Worm (Caenorhabditis elegans) whole organism, late embryonic: ENCODE data around the gene T02B11.8.
A peak's percentile ranks its signal among the peaks of the same experiment; 100 is the strongest.
"Not testable (repeated sequence)": the region's sequence is repeated elsewhere in the genome, so short reads cannot be mapped to it uniquely, and the experiment has no call there.

Experiments
- C38D4.7 ChIP-seq: fragments of 200-800 bp; sonication (Bioruptor generic); optimal IDR thresholded peaks from 2 replicates; lab custom pipeline; 2018; ENCODE audit warnings: mild to moderate bottlenecking, missing genetic modification characterization, moderate library complexity, missing compliant biosample characterization
- F13H6.1 ChIP-seq: sonication (generic microtip); optimal IDR thresholded peaks from 2 replicates; lab custom pipeline; 2016; ENCODE audit warnings: missing genetic modification characterization, missing compliant biosample characterization
- K02D7.2 ChIP-seq: sonication (generic microtip); optimal IDR thresholded peaks from 2 replicates; lab custom pipeline; 2017; ENCODE audit warnings: mild to moderate bottlenecking, missing genetic modification characterization, missing compliant biosample characterization
- ama-1 ChIP-seq: fragments of 150-350 bp; optimal IDR thresholded peaks from 2 replicates; lab custom pipeline; 2014
- ceh-18 ChIP-seq: sonication (generic microtip); optimal IDR thresholded peaks from 2 replicates; lab custom pipeline; 2016; ENCODE audit warnings: missing genetic modification characterization, missing compliant biosample characterization
- ceh-19 ChIP-seq: fragments of 200-800 bp; sonication (Bioruptor generic); optimal IDR thresholded peaks from 2 replicates; lab custom pipeline; 2018; ENCODE audit warnings: mild to moderate bottlenecking, missing genetic modification characterization, missing compliant biosample characterization
- ceh-2 ChIP-seq: sonication (generic microtip); optimal IDR thresholded peaks from 2 replicates; lab custom pipeline; 2016; ENCODE audit warnings: missing genotype, missing genetic modification characterization, missing compliant biosample characterization
- ceh-31 ChIP-seq: sonication (generic microtip); optimal IDR thresholded peaks from 2 replicates; lab custom pipeline; 2016; ENCODE audit warnings: missing genetic modification characterization, missing compliant biosample characterization
- che-1 ChIP-seq: sonication (generic microtip); optimal IDR thresholded peaks from 2 replicates; lab custom pipeline; 2016; ENCODE audit warnings: mild to moderate bottlenecking, missing genetic modification characterization, missing compliant biosample characterization
- dmd-4 ChIP-seq: sonication (generic microtip); optimal IDR thresholded peaks from 2 replicates; lab custom pipeline; 2016; ENCODE audit warnings: borderline replicate concordance, missing genetic modification characterization, missing compliant biosample characterization
- dve-1 ChIP-seq: sonication (generic microtip); optimal IDR thresholded peaks from 2 replicates; lab custom pipeline; 2017; ENCODE audit warnings: antibody characterized with exemption, mild to moderate bottlenecking, missing genetic modification characterization, missing compliant biosample characterization
- elt-2 ChIP-seq: sonication (generic microtip); optimal IDR thresholded peaks from 2 replicates; lab custom pipeline; 2016; ENCODE audit warnings: missing genetic modification reagents, missing genetic modification characterization, missing compliant biosample characterization
- ets-4 ChIP-seq: sonication (generic microtip); optimal IDR thresholded peaks from 2 replicates; lab custom pipeline; 2016; ENCODE audit warnings: missing genetic modification characterization, missing compliant biosample characterization
- eyg-1 ChIP-seq: sonication (generic microtip); optimal IDR thresholded peaks from 2 replicates; lab custom pipeline; 2016; ENCODE audit warnings: missing genotype, missing genetic modification characterization, missing compliant biosample characterization
- gmeb-2 ChIP-seq: sonication (generic microtip); optimal IDR thresholded peaks from 2 replicates; lab custom pipeline; 2016; ENCODE audit warnings: missing genetic modification characterization, inconsistent platforms, missing compliant biosample characterization
- hlh-13 ChIP-seq: fragments of 200-800 bp; sonication (Bioruptor generic); optimal IDR thresholded peaks from 2 replicates; lab custom pipeline; 2018; ENCODE audit warnings: mild to moderate bottlenecking, missing genetic modification characterization, missing compliant biosample characterization
- hlh-15 ChIP-seq: sonication (generic microtip); optimal IDR thresholded peaks from 2 replicates; lab custom pipeline; 2016; ENCODE audit warnings: missing genetic modification characterization, missing compliant biosample characterization
- hlh-30 ChIP-seq: sonication (generic microtip); optimal IDR thresholded peaks from 2 replicates; lab custom pipeline; 2017; ENCODE audit warnings: antibody characterized with exemption, missing genetic modification characterization, missing compliant biosample characterization; ENCODE audit not compliant: insufficient read depth
- hlh-6 ChIP-seq: sonication (generic microtip); optimal IDR thresholded peaks from 2 replicates; lab custom pipeline; 2016; ENCODE audit warnings: missing genotype, missing genetic modification characterization, missing compliant biosample characterization
- lim-6 ChIP-seq: sonication (generic microtip); optimal IDR thresholded peaks from 2 replicates; lab custom pipeline; 2016; ENCODE audit warnings: missing genetic modification characterization, missing compliant biosample characterization
- madf-2 ChIP-seq: sonication (generic microtip); optimal IDR thresholded peaks from 2 replicates; lab custom pipeline; 2017; ENCODE audit warnings: missing genetic modification characterization, missing compliant biosample characterization
- mec-3 ChIP-seq: sonication (generic microtip); optimal IDR thresholded peaks from 2 replicates; lab custom pipeline; 2016; ENCODE audit warnings: borderline replicate concordance, missing genetic modification characterization, missing compliant biosample characterization
- nfya-1 ChIP-seq: sonication (generic microtip); optimal IDR thresholded peaks from 2 replicates; lab custom pipeline; 2017; ENCODE audit warnings: missing genetic modification characterization, mild to moderate bottlenecking, missing compliant biosample characterization, antibody characterized with exemption, moderate library complexity
- nhr-11 ChIP-seq: fragments of 150-350 bp; optimal IDR thresholded peaks from 2 replicates; lab custom pipeline; 2014; ENCODE audit warnings: missing biosample characterization, missing genetic modification characterization
- nhr-232 ChIP-seq: sonication (generic microtip); optimal IDR thresholded peaks from 2 replicates; lab custom pipeline; 2016; ENCODE audit warnings: missing genetic modification characterization, missing compliant biosample characterization
- odd-2 ChIP-seq: sonication (generic microtip); optimal IDR thresholded peaks from 2 replicates; lab custom pipeline; 2017; ENCODE audit warnings: antibody characterized with exemption, mild to moderate bottlenecking, missing genetic modification characterization, missing compliant biosample characterization
- pag-3 ChIP-seq: sonication (generic microtip); optimal IDR thresholded peaks from 2 replicates; lab custom pipeline; 2016; ENCODE audit warnings: missing compliant biosample characterization, missing genetic modification characterization, borderline replicate concordance
- pat-9 ChIP-seq: fragments of 200-800 bp; sonication (Bioruptor generic); optimal IDR thresholded peaks from 2 replicates; lab custom pipeline; 2018; ENCODE audit warnings: mild to moderate bottlenecking, missing genetic modification characterization, moderate library complexity, missing compliant biosample characterization
- pha-2 ChIP-seq: sonication (generic microtip); optimal IDR thresholded peaks from 2 replicates; lab custom pipeline; 2017; ENCODE audit warnings: mild to moderate bottlenecking, missing genetic modification characterization, missing compliant biosample characterization
- pqm-1 ChIP-seq: sonication (generic microtip); optimal IDR thresholded peaks from 2 replicates; lab custom pipeline; 2016; ENCODE audit warnings: missing genetic modification characterization, missing compliant biosample characterization
- rnt-1 ChIP-seq: sonication (generic microtip); optimal IDR thresholded peaks from 2 replicates; lab custom pipeline; 2016; ENCODE audit warnings: missing genetic modification characterization, missing compliant biosample characterization
- sox-2 ChIP-seq: fragments of 200-800 bp; sonication (Bioruptor generic); IDR thresholded peaks from 2 replicates; pipeline ENCODE4 v1.3.6; 2022; ENCODE audit warnings: missing genetic modification reagents, missing genetic modification characterization, missing compliant biosample characterization
- tbx-2 ChIP-seq: sonication (generic microtip); optimal IDR thresholded peaks from 2 replicates; lab custom pipeline; 2016; ENCODE audit warnings: missing genetic modification characterization, missing compliant biosample characterization
- tbx-7 ChIP-seq: sonication (generic microtip); optimal IDR thresholded peaks from 2 replicates; lab custom pipeline; 2016; ENCODE audit warnings: missing genotype, missing genetic modification characterization, missing compliant biosample characterization
- unc-42 ChIP-seq: sonication (generic microtip); optimal IDR thresholded peaks from 2 replicates; lab custom pipeline; 2016; ENCODE audit warnings: missing genotype, missing genetic modification characterization, missing compliant biosample characterization

Gene T02B11.8

ce11 chrV:904232-904983 lies 25.9 kb upstream of the T02B11.8 start, which contains the start of gene trm-2A:
TSS of gene trm-2A (plus strand) at chrV:904963.
- TF ChIP-seq ceh-31 (tag; lab: Kevin White, UChicago) (peak; percentile 15), tbx-2 (peak; percentile 26), rnt-1 (tag; lab: Kevin White, UChicago) (no peak), nfya-1 (tag; lab: Kevin White, UChicago) (peak; percentile 24), tbx-7 (no peak), ceh-18 (tag; lab: Kevin White, UChicago) (no peak), ama-1 (no peak)

- TF ChIP-seq hlh-30 (tag; lab: Kevin White, UChicago), result peak; percentile 36
- TF ChIP-seq nfya-1 (tag; lab: Kevin White, UChicago), result no peak
These were observed 25.0 kb upstream of the T02B11.8 start, which contains the start of gene fmo-5 for ce11 chrV:903460-903859. TSS of gene fmo-5 (minus strand) at chrV:903665.

- TF ChIP-seq ceh-19 (GFP tag; lab: Kevin White, UChicago) (no peak), odd-2 (no peak), hlh-13 (no peak), gmeb-2 (no peak), lim-6 (no peak), eyg-1 (tag; lab: Kevin White, UChicago) (no peak), C38D4.7 (GFP tag; lab: Kevin White, UChicago) (no peak), unc-42 (no peak), K02D7.2 (tag; lab: Kevin White, UChicago) (no peak), mec-3 (tag; lab: Kevin White, UChicago) (no peak), F13H6.1 (tag; lab: Kevin White, UChicago) (no peak)
These were observed 20.6 kb upstream of the T02B11.8 start, which contains the start of gene nas-32 for ce11 chrV:899087-899486. TSS of gene nas-32 (minus strand) at chrV:899187.

ce11 chrV:893437-894018 lies 15.1 kb upstream of the T02B11.8 start, which contains the start of the genes srlf-23 and srlf-20:
TSS of gene srlf-23 (minus strand) at chrV:893537.
TSS of gene srlf-20 (plus strand) at chrV:893968.
- TF ChIP-seq nhr-11 (tag; lab: Kevin White, UChicago) (no peak), dve-1 (tag; lab: Kevin White, UChicago) (no peak), ceh-18 (tag; lab: Kevin White, UChicago) (no peak), hlh-13 (no peak), pag-3 (tag; lab: Kevin White, UChicago) (no peak), gmeb-2 (no peak), che-1 (no peak), rnt-1 (tag; lab: Kevin White, UChicago) (no peak), nhr-232 (tag; lab: Kevin White, UChicago) (no peak), ets-4 (no peak), ceh-19 (GFP tag; lab: Kevin White, UChicago) (no peak), pqm-1 (tag; lab: Kevin White, UChicago) (no peak), hlh-15 (tag; lab: Kevin White, UChicago) (no peak), pha-2 (tag; lab: Kevin White, UChicago) (no peak), tbx-2 (no peak), dmd-4 (tag; lab: Kevin White, UChicago) (no peak), C38D4.7 (GFP tag; lab: Kevin White, UChicago) (no peak), madf-2 (tag; lab: Kevin White, UChicago) (no peak), pat-9 (tag; lab: Kevin White, UChicago) (no peak), ceh-2 (no peak)

- TF ChIP-seq sox-2 (GFP tag; lab: Robert Waterston, UW); hlh-6 (tag; lab: Kevin White, UChicago); elt-2 (tag; lab: Kevin White, UChicago): not testable (repeated sequence)
These were observed 12.4 kb upstream of the T02B11.8 start, which contains the start of gene srlf-22 for ce11 chrV:890835-891234. TSS of gene srlf-22 (plus strand) at chrV:891135.
